Fruit fly (Drosophila melanogaster) ovary, adult (tissue): ENCODE data around the gene SkpC.

Source experiments
- CG17801 ChIP-seq: fragments of 200-800 bp; optimal IDR thresholded peaks from 2 replicates; lab custom pipeline; 2019; ENCODE audit warnings: missing biosample characterization, mild to moderate bottlenecking, missing genetic modification characterization, moderate library complexity; ENCODE audit not compliant: partially characterized antibody

SkpC gene

DNA sequence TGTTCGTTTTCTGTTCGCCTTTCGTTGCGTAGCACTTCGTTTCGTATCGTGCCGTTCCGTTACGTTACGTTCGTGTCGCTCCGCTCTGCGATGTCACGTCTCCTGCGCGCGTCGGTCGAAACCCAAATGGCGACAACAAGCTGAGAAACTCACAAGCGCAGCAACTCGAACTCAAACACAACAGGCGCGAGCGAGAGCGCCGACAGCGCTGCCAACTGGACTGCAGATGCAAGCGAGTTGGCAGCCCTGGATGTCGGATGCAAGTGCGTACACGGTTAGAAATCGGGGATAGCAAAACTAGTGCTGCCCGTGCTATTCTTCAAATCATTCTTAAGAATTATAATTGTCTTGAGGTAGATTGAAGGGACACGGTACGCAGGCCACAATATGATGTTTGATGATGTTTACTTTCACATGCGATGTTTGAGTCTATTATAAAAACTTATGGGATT is 32.5 kb downstream of the SkpC start:
- TF ChIP-seq CG17801 (GFP tag; lab: Kevin White, UChicago), result peak; percentile 58

DNA sequence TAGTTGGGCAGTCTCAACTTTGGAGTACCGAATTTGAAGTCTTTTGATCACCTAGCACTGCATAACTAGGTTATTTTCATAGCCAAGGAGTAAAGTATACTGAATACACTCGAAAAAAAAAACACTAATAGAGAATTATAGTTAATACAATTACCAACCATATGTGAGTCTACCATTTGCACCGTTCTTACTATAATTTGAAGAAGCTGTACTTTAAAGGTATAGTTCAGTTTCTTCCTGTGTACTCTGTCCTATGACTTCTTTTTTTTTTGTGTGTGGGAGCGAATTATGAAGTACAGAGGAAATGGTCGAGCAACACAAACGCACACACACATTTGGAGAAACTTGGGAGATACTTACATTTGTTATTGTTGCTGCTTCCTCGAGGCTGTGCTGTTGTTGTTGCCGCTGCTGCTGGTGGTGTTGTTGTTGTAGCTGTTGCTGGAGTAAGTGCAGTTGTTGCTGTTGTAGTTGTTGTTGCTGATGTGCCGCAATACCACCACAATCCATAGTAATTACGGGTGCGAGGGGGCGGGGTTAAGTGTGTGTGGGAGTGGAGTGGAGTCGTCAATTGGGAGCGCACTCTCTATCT is 34.7 kb downstream of the SkpC start:
- TF ChIP-seq CG17801 (GFP tag; lab: Kevin White, UChicago), result no peak

DNA sequence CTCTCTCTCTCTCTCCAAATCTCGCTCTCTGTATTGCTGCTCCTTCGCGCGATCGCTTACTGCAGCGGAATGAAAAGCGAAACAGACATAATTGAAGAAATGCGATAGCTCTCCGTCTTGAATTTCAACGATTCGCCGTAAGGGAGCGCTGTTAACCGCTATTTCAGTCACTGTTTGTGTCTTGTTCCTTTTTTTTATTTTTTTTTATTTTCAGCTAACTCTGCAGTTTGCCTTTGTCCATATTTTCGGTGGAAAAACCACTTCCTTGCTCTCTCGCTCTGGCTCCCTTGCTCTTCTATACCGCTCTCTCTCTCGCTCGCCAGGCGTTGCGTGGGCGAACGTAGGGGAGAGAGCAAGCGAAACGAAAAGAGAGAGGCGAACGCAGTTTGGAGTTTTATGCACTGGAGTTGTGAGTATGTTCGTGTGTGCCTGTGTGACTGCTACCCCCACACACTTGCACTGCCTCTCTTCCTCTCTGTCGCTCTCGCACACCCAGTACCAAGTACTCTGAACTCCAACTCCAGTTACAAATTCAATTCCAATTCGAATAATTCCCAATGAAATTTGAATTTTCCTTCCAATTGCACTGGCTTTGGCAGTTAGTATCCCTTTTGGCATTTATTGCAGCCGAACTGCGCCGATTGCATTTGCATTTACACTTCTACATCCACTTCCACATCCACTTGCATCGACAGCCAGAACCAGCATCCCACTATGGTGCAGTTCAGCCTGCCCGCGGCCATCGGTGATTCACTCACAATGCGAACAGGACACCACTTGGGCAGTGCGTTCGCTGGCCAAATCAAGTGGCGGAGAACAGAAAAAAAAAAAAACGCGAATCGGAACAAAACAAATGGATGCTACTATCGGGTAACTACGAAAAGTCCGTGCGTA is 35.5 kb downstream of the SkpC start:
- TF ChIP-seq CG17801 (GFP tag; lab: Kevin White, UChicago), result peak; percentile 31

- peak; percentile 35 for TF ChIP-seq CG17801 (GFP tag; lab: Kevin White, UChicago)
These were observed 36.1 kb downstream of the SkpC start, which contains the start of the genes pico and Nup205 for dm6 chrX:19851989-19852307. pico (minus strand) TSS chrX:19852059. Nup205 (plus strand) TSS chrX:19852214.

dm6 chrX:19859331-19859730 is 43.5 kb downstream of the SkpC start:
- no peak for TF ChIP-seq CG17801 (GFP tag; lab: Kevin White, UChicago)

dm6 chrX:19865389-19866144 is 49.7 kb downstream of the SkpC start, which contains the start of gene THADA:
THADA (minus strand) TSS chrX:19865524.
- peak; percentile 30 for TF ChIP-seq CG17801 (GFP tag; lab: Kevin White, UChicago)
